Fruit fly (Drosophila melanogaster) whole organism, pupa: ENCODE measurements around the gene PNPase.

Experiments used
- CG10348 ChIP-seq: fragments of 200-800 bp; sonication (Bioruptor generic); IDR thresholded peaks from 2 replicates; pipeline ENCODE4 v1.3.6; 2022; ENCODE audit warnings: missing biosample characterization, missing genetic modification characterization
- CG12605 ChIP-seq: fragments of 200-800 bp; sonication (Bioruptor generic); IDR thresholded peaks from 2 replicates; pipeline ENCODE4 v1.3.6; 2022; ENCODE audit warnings: missing biosample characterization, missing genetic modification characterization
- CG15710 ChIP-seq: fragments of 200-800 bp; sonication (Bioruptor generic); optimal IDR thresholded peaks from 2 replicates; lab custom pipeline; 2018; ENCODE audit warnings: missing biosample characterization, mild to moderate bottlenecking, missing genetic modification characterization, moderate library complexity
- CG8159 ChIP-seq: fragments of 200-800 bp; sonication (Bioruptor generic); optimal IDR thresholded peaks from 3 replicates; lab custom pipeline; 2018; ENCODE audit warnings: missing biosample characterization, mild to moderate bottlenecking, missing genetic modification characterization, moderate library complexity
- Pif1A ChIP-seq: fragments of 200-800 bp; sonication (Bioruptor generic); optimal IDR thresholded peaks from 3 replicates; lab custom pipeline; 2016; ENCODE audit warnings: missing biosample characterization, missing genetic modification characterization
- Pif1B ChIP-seq: fragments of 200-800 bp; sonication (Bioruptor generic); optimal IDR thresholded peaks from 3 replicates; lab custom pipeline; 2016; ENCODE audit warnings: missing biosample characterization, missing genetic modification characterization
- gl ChIP-seq: fragments of 200-800 bp; sonication (Bioruptor generic); optimal IDR thresholded peaks from 2 replicates; lab custom pipeline; 2018; ENCODE audit warnings: missing biosample characterization, mild to moderate bottlenecking, missing genetic modification characterization

- TF ChIP-seq CG15710: no peak
- TF ChIP-seq CG12605 (GFP tag; lab: Robert Waterston, UW): no peak
- no peak for TF ChIP-seq CG8159 (tag; lab: Kevin White, UChicago)
- no peak for TF ChIP-seq Pif1A (GFP tag; lab: Kevin White, UChicago)
- TF ChIP-seq gl (tag; lab: Kevin White, UChicago): no peak
- TF ChIP-seq Pif1B (GFP tag; lab: Kevin White, UChicago): no peak
- TF ChIP-seq CG10348 (GFP tag; lab: Robert Waterston, UW): no peak
These were observed 35.0 kb downstream of the PNPase start for dm6 chr3R:31370204-31370603.
